Worm (Caenorhabditis elegans) whole organism, L1 larva: ENCODE results near the gene Y45F3A.1.

Experiments used
- ama-1 ChIP-seq: fragments of 150-350 bp; optimal IDR thresholded peaks from 2 replicates; lab custom pipeline; 2014
- egl-27 ChIP-seq, 2 experiments: fragments of 150-350 bp in 1 of 2; sonication (generic microtip); optimal IDR thresholded peaks; 3 replicates each; lab custom pipeline; 2017 to 2018; ENCODE audit warnings: missing biosample characterization in 2 of 2, missing genetic modification characterization in 2 of 2, missing genetic modification reagents in 2 of 2
- fkh-10 ChIP-seq: sonication (generic microtip); optimal IDR thresholded peaks from 2 replicates; lab custom pipeline; 2017; ENCODE audit warnings: missing biosample characterization, missing genetic modification reagents, missing genetic modification characterization
- fos-1 ChIP-seq: fragments of 150-350 bp; optimal IDR thresholded peaks from 2 replicates; lab custom pipeline; 2014; ENCODE audit warnings: missing biosample characterization, missing genetic modification characterization
- nhr-77 ChIP-seq: fragments of 150-350 bp; optimal IDR thresholded peaks from 2 replicates; lab custom pipeline; 2014; ENCODE audit warnings: missing biosample characterization, missing genetic modification characterization
- zag-1 ChIP-seq: fragments of 150-350 bp; optimal IDR thresholded peaks from 2 replicates; lab custom pipeline; 2014; ENCODE audit warnings: missing biosample characterization, missing genetic modification characterization

DNA sequence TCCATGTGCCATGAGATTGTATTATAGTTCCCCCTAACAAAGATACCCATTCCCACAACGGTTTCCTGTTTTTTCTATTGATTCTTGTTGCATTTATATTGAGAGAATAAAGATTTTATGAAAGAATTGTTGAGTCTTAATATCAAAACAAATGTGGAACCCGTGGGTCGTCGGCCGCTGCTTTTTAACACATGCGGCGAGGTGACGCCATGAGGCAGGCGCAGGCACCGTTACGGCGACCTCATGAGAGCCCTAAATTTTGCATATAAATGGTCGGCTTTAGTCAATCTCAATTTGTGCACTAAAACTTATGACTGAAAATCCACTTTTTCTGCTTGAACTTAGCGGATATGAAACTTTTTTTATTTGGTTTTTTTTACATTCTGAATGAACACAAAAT lies 24.2 kb downstream of the Y45F3A.1 start:
- TF ChIP-seq fkh-10 (GFP tag; lab: Kevin White, UChicago): no peak
- TF ChIP-seq fos-1 (tag; lab: Kevin White, UChicago): no peak
- no peak for TF ChIP-seq ama-1 (lab: Kevin White, UChicago)
- TF ChIP-seq nhr-77 (tag; lab: Kevin White, UChicago): no peak
- TF ChIP-seq egl-27 (tag; optimal IDR thresholded peaks at IDR 0.05; lab: Kevin White, UChicago): no peak
- TF ChIP-seq zag-1 (tag; lab: Kevin White, UChicago): no peak
